Worm (Caenorhabditis elegans) whole organism, midembryonic: ENCODE results near the gene srx-29.

Experiments
- T22C8.4 ChIP-seq: fragments of 200-800 bp; sonication (Bioruptor generic); IDR thresholded peaks from 2 replicates; pipeline ENCODE4 v1.3.6; 2022; ENCODE audit warnings: missing genetic modification characterization, missing compliant biosample characterization
- cog-1 ChIP-seq: sonication (generic microtip); optimal IDR thresholded peaks from 2 replicates; lab custom pipeline; 2016; ENCODE audit warnings: missing genetic modification characterization, missing compliant biosample characterization
- flt-1 ChIP-seq: fragments of 200-800 bp; sonication (Bioruptor generic); IDR thresholded peaks from 2 replicates; pipeline ENCODE4 v1.3.6; 2022; ENCODE audit warnings: missing genetic modification characterization, missing compliant biosample characterization
- klf-2 ChIP-seq: fragments of 200-800 bp; sonication (Bioruptor generic); conservative IDR thresholded peaks from 2 replicates; pipeline ENCODE4 v1.3.6; 2022; ENCODE audit warnings: missing genetic modification reagents, missing genetic modification characterization, missing compliant biosample characterization
- med-1 ChIP-seq: sonication (generic microtip); optimal IDR thresholded peaks from 2 replicates; lab custom pipeline; 2017; ENCODE audit warnings: missing genetic modification characterization, mild to moderate bottlenecking, missing compliant biosample characterization, antibody characterized with exemption, missing genetic modification reagents; ENCODE audit not compliant: insufficient read depth
- ref-1 ChIP-seq: fragments of 200-800 bp; sonication (Bioruptor generic); conservative IDR thresholded peaks from 2 replicates; pipeline ENCODE4 v1.3.6; 2022; ENCODE audit warnings: missing genetic modification reagents, missing genetic modification characterization, missing compliant biosample characterization
- ztf-23 ChIP-seq: fragments of 200-800 bp; sonication (Bioruptor generic); IDR thresholded peaks from 2 replicates; pipeline ENCODE4 v1.3.6; 2022; ENCODE audit warnings: missing genetic modification reagents, missing genetic modification characterization, missing compliant biosample characterization

DNA sequence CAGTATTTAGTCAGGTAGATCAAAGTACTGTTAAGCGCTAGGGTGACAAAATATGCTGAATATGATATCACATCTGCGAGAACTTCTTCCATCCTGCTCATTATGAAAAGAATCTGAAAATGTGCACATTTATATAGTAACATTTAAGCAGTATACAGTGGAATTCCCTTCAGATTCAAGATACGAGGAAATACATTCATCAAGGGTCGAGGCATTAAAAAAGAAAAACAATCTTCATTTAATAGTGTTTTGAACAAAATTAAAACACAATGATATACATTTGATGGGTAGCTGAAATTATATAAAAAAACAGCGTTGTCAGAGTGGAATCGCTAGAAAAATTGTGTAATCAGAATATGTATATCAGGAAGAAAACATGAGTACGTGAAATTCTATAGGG lies 37.7 kb upstream of the srx-29 start, which contains the start of gene str-27:
- TF ChIP-seq T22C8.4 (GFP tag; lab: Robert Waterston, UW): no peak
- no peak for TF ChIP-seq med-1
- no peak for TF ChIP-seq ztf-23 (GFP tag; lab: Robert Waterston, UW)
- no peak for TF ChIP-seq klf-2 (GFP tag; lab: Robert Waterston, UW)
- no peak for TF ChIP-seq ref-1 (GFP tag; lab: Robert Waterston, UW)
- no peak for TF ChIP-seq flt-1 (GFP tag; lab: Robert Waterston, UW)
- no peak for TF ChIP-seq cog-1
